Worm (Caenorhabditis elegans) whole organism, L3 larva: Measurements from ENCODE around the gene C17C3.6.

Experiments used
- ZK546.5 ChIP-seq: sonication (generic microtip); optimal IDR thresholded peaks from 2 replicates; lab custom pipeline; 2017; ENCODE audit warnings: missing biosample characterization, missing genetic modification characterization
- ceh-9 ChIP-seq: sonication (generic microtip); optimal IDR thresholded peaks from 2 replicates; lab custom pipeline; 2018; ENCODE audit warnings: missing biosample characterization, missing genetic modification characterization
- fos-1 ChIP-seq: fragments of 150-350 bp; optimal IDR thresholded peaks from 2 replicates; lab custom pipeline; 2014; ENCODE audit warnings: missing biosample characterization, missing genetic modification characterization
- nhr-23 ChIP-seq: fragments of 150-350 bp; optimal IDR thresholded peaks from 2 replicates; lab custom pipeline; 2014; ENCODE audit warnings: missing biosample characterization, missing genetic modification reagents, missing genetic modification characterization
- nhr-237 ChIP-seq: fragments of 150-350 bp; optimal IDR thresholded peaks from 2 replicates; lab custom pipeline; 2014; ENCODE audit warnings: missing biosample characterization, missing genetic modification characterization
- pqm-1 ChIP-seq: fragments of 150-350 bp; optimal IDR thresholded peaks from 2 replicates; lab custom pipeline; 2017; ENCODE audit warnings: missing biosample characterization, missing genetic modification characterization, inconsistent platforms
- sea-2 ChIP-seq: fragments of 150-350 bp; sonication (generic microtip); optimal IDR thresholded peaks from 4 replicates; lab custom pipeline; 2014; ENCODE audit warnings: missing biosample characterization, missing genetic modification reagents, missing genetic modification characterization
- ztf-4 ChIP-seq: fragments of 150-350 bp; optimal IDR thresholded peaks from 2 replicates; lab custom pipeline; 2014; ENCODE audit warnings: missing biosample characterization, missing genetic modification characterization

ce11 chrII:5533642-5534041 is 16.2 kb upstream of the C17C3.6 start, which contains the start of gene hlh-26:
- TF ChIP-seq nhr-23 (tag; lab: Kevin White, UChicago): no peak
- no peak for TF ChIP-seq ztf-4 (tag; lab: Kevin White, UChicago)
- TF ChIP-seq nhr-237 (tag; lab: Kevin White, UChicago): no peak
- no peak for TF ChIP-seq sea-2 (GFP tag; lab: Kevin White, UChicago)
- no peak for TF ChIP-seq ZK546.5 (tag; lab: Kevin White, UChicago)
- TF ChIP-seq pqm-1: no peak
- no peak for TF ChIP-seq ceh-9 (tag; lab: Kevin White, UChicago)
- TF ChIP-seq fos-1 (tag; lab: Kevin White, UChicago): no peak
